Fruit fly (Drosophila melanogaster) whole organism, embryonic: Measurements from ENCODE around the gene armi.
A peak's percentile ranks its signal among the peaks of the same experiment; 100 is the strongest.

Experiments used
- Atf3 ChIP-seq: fragments of 200-800 bp; sonication (Bioruptor generic); optimal IDR thresholded peaks from 3 replicates; lab custom pipeline; 2016; ENCODE audit warnings: missing biosample characterization, missing genetic modification characterization
- Bteb2 ChIP-seq: fragments of 200-800 bp; sonication (Bioruptor generic); optimal IDR thresholded peaks from 2 replicates; lab custom pipeline; 2016; ENCODE audit warnings: missing biosample characterization, missing genetic modification characterization
- CG10267 ChIP-seq: fragments of 200-800 bp; sonication (Bioruptor generic); optimal IDR thresholded peaks from 2 replicates; lab custom pipeline; 2018; ENCODE audit warnings: missing biosample characterization, mild to moderate bottlenecking, missing genetic modification characterization, moderate library complexity
- CG12769 ChIP-seq: fragments of 200-800 bp; sonication (Bioruptor generic); optimal IDR thresholded peaks from 2 replicates; lab custom pipeline; 2019; ENCODE audit warnings: missing biosample characterization, mild to moderate bottlenecking, missing genetic modification characterization, moderate library complexity
- CG14014 ChIP-seq: fragments of 200-800 bp; sonication (Bioruptor generic); IDR thresholded peaks from 2 replicates; pipeline ENCODE4 v1.3.6; 2022; ENCODE audit warnings: missing biosample characterization, missing genetic modification characterization
- CG14965 ChIP-seq: fragments of 200-800 bp; sonication (Bioruptor generic); optimal IDR thresholded peaks from 2 replicates; lab custom pipeline; 2016; ENCODE audit warnings: missing biosample characterization, missing genetic modification characterization, borderline replicate concordance
- CG2120 ChIP-seq: fragments of 200-800 bp; sonication (Bioruptor generic); optimal IDR thresholded peaks from 3 replicates; lab custom pipeline; 2016; ENCODE audit warnings: missing biosample characterization, missing genetic modification characterization
- CG31224 ChIP-seq: fragments of 200-800 bp; sonication (Bioruptor generic); IDR thresholded peaks from 2 replicates; pipeline ENCODE4 v1.3.6; 2022; ENCODE audit warnings: missing biosample characterization, missing genetic modification characterization
- CG3163 ChIP-seq: fragments of 200-800 bp; sonication (Bioruptor generic); optimal IDR thresholded peaks from 3 replicates; lab custom pipeline; 2016; ENCODE audit warnings: missing biosample characterization, missing genetic modification characterization
- CG32532 ChIP-seq: fragments of 200-800 bp; sonication (Bioruptor generic); IDR thresholded peaks from 2 replicates; pipeline ENCODE4 v1.3.6; 2022; ENCODE audit warnings: missing biosample characterization, missing genetic modification characterization
- CG33213 ChIP-seq: fragments of 200-800 bp; sonication (Bioruptor generic); optimal IDR thresholded peaks from 3 replicates; lab custom pipeline; 2016; ENCODE audit warnings: missing biosample characterization, missing genetic modification characterization
- CG33557 ChIP-seq: fragments of 200-800 bp; sonication (Bioruptor generic); optimal IDR thresholded peaks from 2 replicates; lab custom pipeline; 2019; ENCODE audit warnings: missing biosample characterization, mild to moderate bottlenecking, missing genetic modification characterization, moderate library complexity
- CG3407 ChIP-seq: fragments of 200-800 bp; sonication (Bioruptor generic); optimal IDR thresholded peaks from 2 replicates; lab custom pipeline; 2018; ENCODE audit warnings: missing biosample characterization, mild to moderate bottlenecking, missing genetic modification characterization
- CG34224 ChIP-seq: fragments of 200-800 bp; sonication (Bioruptor generic); IDR thresholded peaks from 3 replicates; pipeline ENCODE4 v1.3.6; 2022; ENCODE audit warnings: missing biosample characterization, missing genetic modification characterization; ENCODE audit not compliant: partially characterized antibody
- CG3847 ChIP-seq: fragments of 200-800 bp; sonication (Bioruptor generic); IDR thresholded peaks from 2 replicates; pipeline ENCODE4 v1.3.6; 2022; ENCODE audit warnings: missing biosample characterization, missing genetic modification characterization
- CG42726 ChIP-seq: fragments of 200-800 bp; sonication (Bioruptor generic); IDR thresholded peaks from 2 replicates; pipeline ENCODE4 v1.3.6; 2022; ENCODE audit warnings: missing biosample characterization, missing genetic modification characterization; ENCODE audit not compliant: partially characterized antibody
- CG43689 ChIP-seq: fragments of 200-800 bp; sonication (Bioruptor generic); IDR thresholded peaks from 2 replicates; pipeline ENCODE4 v1.3.6; 2022; ENCODE audit warnings: missing biosample characterization, missing genetic modification characterization
- CG4617 ChIP-seq: fragments of 200-800 bp; sonication (Bioruptor generic); optimal IDR thresholded peaks from 3 replicates; lab custom pipeline; 2016; ENCODE audit warnings: missing biosample characterization, missing genetic modification characterization, borderline replicate concordance
- CG6175 ChIP-seq: fragments of 200-800 bp; sonication (Bioruptor generic); IDR thresholded peaks from 3 replicates; pipeline ENCODE4 v1.3.6; 2022; ENCODE audit warnings: missing biosample characterization, missing genetic modification characterization
- CG6654 ChIP-seq: fragments of 200-800 bp; sonication (Bioruptor generic); optimal IDR thresholded peaks from 2 replicates; lab custom pipeline; 2017; ENCODE audit warnings: missing biosample characterization, mild to moderate bottlenecking, missing genetic modification characterization
- CG8281 ChIP-seq: fragments of 200-800 bp; sonication (Bioruptor generic); optimal IDR thresholded peaks from 2 replicates; lab custom pipeline; 2018; ENCODE audit warnings: missing biosample characterization, mild to moderate bottlenecking, missing genetic modification characterization, moderate library complexity
- CG9609 ChIP-seq: fragments of 200-800 bp; sonication (Bioruptor generic); optimal IDR thresholded peaks from 3 replicates; lab custom pipeline; 2016; ENCODE audit warnings: missing biosample characterization, missing genetic modification characterization
- CG9797 ChIP-seq: fragments of 200-800 bp; sonication (Bioruptor generic); optimal IDR thresholded peaks from 3 replicates; lab custom pipeline; 2018; ENCODE audit warnings: missing biosample characterization, mild to moderate bottlenecking, missing genetic modification characterization
- Camta ChIP-seq: fragments of 200-800 bp; sonication (Bioruptor generic); optimal IDR thresholded peaks from 2 replicates; lab custom pipeline; 2016; ENCODE audit warnings: missing biosample characterization, missing genetic modification characterization
- Ets65A ChIP-seq: fragments of 200-800 bp; sonication (Bioruptor generic); peaks from one replicate; lab custom pipeline; 2016; ENCODE audit warnings: missing biosample characterization, missing genetic modification characterization
- Fer1 ChIP-seq: fragments of 200-800 bp; sonication (Bioruptor generic); optimal IDR thresholded peaks from 2 replicates; lab custom pipeline; 2017; ENCODE audit warnings: missing biosample characterization, mild to moderate bottlenecking, missing genetic modification characterization
- Gsc ChIP-seq: fragments of 200-800 bp; sonication (Bioruptor generic); IDR thresholded peaks from 2 replicates; pipeline ENCODE4 v1.3.6; 2022; ENCODE audit warnings: missing biosample characterization, missing genetic modification characterization
- HLH4C ChIP-seq: fragments of 200-800 bp; sonication (Bioruptor generic); IDR thresholded peaks from 3 replicates; pipeline ENCODE4 v1.3.6; 2022; ENCODE audit warnings: missing biosample characterization, missing genetic modification characterization; ENCODE audit not compliant: partially characterized antibody
- Kr ChIP-seq: fragments of 200-800 bp; sonication (Bioruptor generic); optimal IDR thresholded peaks from 2 replicates; lab custom pipeline; 2017; ENCODE audit warnings: missing biosample characterization, mild to moderate bottlenecking, missing genetic modification characterization
- Mad ChIP-seq: fragments of 200-800 bp; sonication (Bioruptor generic); optimal IDR thresholded peaks from 2 replicates; lab custom pipeline; 2016; ENCODE audit warnings: missing biosample characterization, missing genetic modification characterization
- Med ChIP-seq: fragments of 200-800 bp; sonication (Bioruptor generic); peaks from one replicate; lab custom pipeline; 2016; ENCODE audit warnings: missing biosample characterization, missing genetic modification characterization, mild to moderate bottlenecking, inconsistent platforms, moderate library complexity
- NK7.1 ChIP-seq: fragments of 200-800 bp; sonication (Bioruptor generic); optimal IDR thresholded peaks from 3 replicates; lab custom pipeline; 2016; ENCODE audit warnings: missing biosample characterization, missing genetic modification characterization
- Oli ChIP-seq: fragments of 200-800 bp; sonication (Bioruptor generic); optimal IDR thresholded peaks from 2 replicates; lab custom pipeline; 2018; ENCODE audit warnings: missing biosample characterization, mild to moderate bottlenecking, missing genetic modification characterization, moderate library complexity
- Sin3A ChIP-seq: fragments of >200 bp; optimal IDR thresholded peaks from 2 replicates; lab custom pipeline; 2018
- Xrp1 ChIP-seq: fragments of 200-800 bp; sonication (Bioruptor generic); IDR thresholded peaks from 2 replicates; pipeline ENCODE4 v1.3.6; 2022; ENCODE audit warnings: missing biosample characterization, missing genetic modification characterization
- ac ChIP-seq: fragments of 200-800 bp; sonication (Bioruptor generic); optimal IDR thresholded peaks from 3 replicates; lab custom pipeline; 2017; ENCODE audit warnings: missing biosample characterization, mild to moderate bottlenecking, missing genetic modification characterization
- br ChIP-seq: fragments of >200 bp; optimal IDR thresholded peaks from 2 replicates; lab custom pipeline; 2017
- bsh ChIP-seq, 2 experiments: fragments of 200-800 bp; sonication (Bioruptor generic); optimal IDR thresholded peaks; 2 replicates each; lab custom pipeline; 2017 to 2018; ENCODE audit warnings: mild to moderate bottlenecking in 2 of 2, missing biosample characterization in 2 of 2, missing genetic modification characterization in 2 of 2, moderate library complexity in 1 of 2
- en ChIP-seq: fragments of 200-800 bp; sonication (Bioruptor generic); optimal IDR thresholded peaks from 2 replicates; lab custom pipeline; 2016; ENCODE audit warnings: missing biosample characterization, missing genetic modification characterization
- gcm2 ChIP-seq: fragments of 200-800 bp; sonication (Bioruptor generic); optimal IDR thresholded peaks from 2 replicates; lab custom pipeline; 2016; ENCODE audit warnings: missing biosample characterization, missing genetic modification characterization
- gro ChIP-seq: fragments of 200-800 bp; sonication (Bioruptor generic); optimal IDR thresholded peaks from 2 replicates; lab custom pipeline; 2016; ENCODE audit warnings: missing biosample characterization, missing genetic modification characterization
- jumu ChIP-seq: fragments of 200-800 bp; sonication (Bioruptor generic); optimal IDR thresholded peaks from 3 replicates; lab custom pipeline; 2016; ENCODE audit warnings: missing biosample characterization, missing genetic modification characterization
- mld ChIP-seq: fragments of 200-800 bp; sonication (Bioruptor generic); IDR thresholded peaks from 3 replicates; pipeline ENCODE4 v1.3.6; 2022; ENCODE audit warnings: missing biosample characterization, missing genetic modification characterization; ENCODE audit not compliant: partially characterized antibody
- nau ChIP-seq: fragments of 200-800 bp; sonication (Bioruptor generic); optimal IDR thresholded peaks from 3 replicates; lab custom pipeline; 2017; ENCODE audit warnings: missing biosample characterization, mild to moderate bottlenecking, missing genetic modification characterization, missing genetic modification reagents
- nmo ChIP-seq: fragments of 200-800 bp; sonication (Bioruptor generic); optimal IDR thresholded peaks from 2 replicates; lab custom pipeline; 2018; ENCODE audit warnings: missing biosample characterization, mild to moderate bottlenecking, missing genetic modification characterization, moderate library complexity
- otp ChIP-seq: fragments of 200-800 bp; sonication (Bioruptor generic); IDR thresholded peaks from 3 replicates; pipeline ENCODE4, ENCODE4 v1.3.6; 2022; ENCODE audit warnings: missing biosample characterization, missing genetic modification characterization
- sd ChIP-seq: fragments of 200-800 bp; sonication (Bioruptor generic); optimal IDR thresholded peaks from 3 replicates; lab custom pipeline; 2018; ENCODE audit warnings: missing biosample characterization, mild to moderate bottlenecking, missing genetic modification characterization, moderate library complexity
- sens ChIP-seq: fragments of 200-800 bp; sonication (Bioruptor generic); peaks from one replicate; lab custom pipeline; 2016; ENCODE audit warnings: missing biosample characterization, missing genetic modification characterization
- sisA ChIP-seq: fragments of 200-800 bp; sonication (Bioruptor generic); IDR thresholded peaks from 2 replicates; pipeline ENCODE4 v1.3.6; 2022; ENCODE audit warnings: missing biosample characterization, missing genetic modification characterization
- ssp ChIP-seq: fragments of 200-800 bp; sonication (Bioruptor generic); IDR thresholded peaks from 2 replicates; pipeline ENCODE4 v1.3.6; 2022; ENCODE audit warnings: missing biosample characterization, missing genetic modification characterization
- sug ChIP-seq: fragments of 200-800 bp; optimal IDR thresholded peaks from 2 replicates; lab custom pipeline; 2019; ENCODE audit warnings: missing biosample characterization, mild to moderate bottlenecking, missing genetic modification characterization, moderate library complexity
- tgo ChIP-seq: fragments of 200-800 bp; sonication (Bioruptor generic); IDR thresholded peaks from 3 replicates; pipeline ENCODE4 v1.3.6; 2022; ENCODE audit warnings: missing biosample characterization, missing genetic modification characterization

armi gene

DNA sequence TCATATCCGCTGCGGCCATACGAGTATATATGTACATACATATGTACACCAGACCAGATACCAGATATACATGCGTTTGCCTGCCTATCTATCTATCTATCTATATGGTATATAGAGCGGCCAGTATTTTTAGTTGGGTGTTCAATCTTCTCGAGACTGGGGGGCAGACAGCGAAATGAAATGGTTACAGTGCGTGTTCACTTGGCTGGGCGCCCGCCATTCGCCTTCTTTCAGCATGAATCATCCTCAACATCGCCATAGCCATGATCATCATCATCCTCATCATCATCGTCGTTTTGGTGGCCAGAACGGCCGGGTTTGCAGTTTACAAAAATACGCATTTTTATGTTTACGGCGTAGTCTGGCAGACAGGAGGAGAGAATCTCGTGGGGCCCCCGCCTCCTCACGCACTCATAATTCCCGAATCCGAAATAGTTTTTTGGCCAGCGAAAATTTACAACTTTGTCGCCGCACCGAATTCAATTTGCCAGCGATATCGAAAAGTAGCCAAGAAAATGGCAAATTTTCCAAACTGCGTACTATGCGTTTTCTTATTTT lies 5.0 kb upstream of the armi start:
- TF ChIP-seq CG3407 (GFP tag; lab: Kevin White, UChicago) (no peak), CG31224 (GFP tag; lab: Robert Waterston, UW) (peak; percentile 60), jumu (GFP tag; lab: Kevin White, UChicago) (no peak), Fer1 (GFP tag; lab: Kevin White, UChicago) (no peak), en (GFP tag; lab: Kevin White, UChicago) (no peak), CG9797 (no peak), sisA (GFP tag; lab: Robert Waterston, UW) (no peak), CG10267 (tag; lab: Kevin White, UChicago) (no peak), CG3163 (GFP tag; lab: Kevin White, UChicago) (no peak), gcm2 (GFP tag; lab: Kevin White, UChicago) (no peak), nmo (GFP tag; lab: Kevin White, UChicago) (no peak), CG3847 (GFP tag; lab: Robert Waterston, UW) (no peak), nau (GFP tag; lab: Kevin White, UChicago) (no peak), CG6175 (GFP tag; lab: Robert Waterston, UW) (no peak), CG6654 (GFP tag; lab: Kevin White, UChicago) (no peak), sens (GFP tag; lab: Kevin White, UChicago) (peak; percentile 42), CG12769 (tag; lab: Kevin White, UChicago) (peak; percentile 85), bsh (GFP tag; optimal IDR thresholded peaks at IDR 0.05; lab: Kevin White, UChicago) (no peak), Atf3 (no peak), CG4617 (no peak), HLH4C (GFP tag; lab: Robert Waterston, UW) (no peak), Bteb2 (GFP tag; lab: Kevin White, UChicago) (no peak), br (lab: Kevin White, UChicago) (no peak), CG33557 (GFP tag; lab: Kevin White, UChicago) (no peak), CG34224 (no peak), CG33213 (GFP tag; lab: Kevin White, UChicago) (no peak), Med (peak; percentile 71), Kr (GFP tag; lab: Kevin White, UChicago) (no peak), tgo (GFP tag; lab: Robert Waterston, UW) (no peak), Camta (GFP tag; lab: Kevin White, UChicago) (no peak), CG2120 (GFP tag; lab: Kevin White, UChicago) (no peak), CG14014 (GFP tag; lab: Robert Waterston, UW) (no peak), CG14965 (GFP tag; lab: Kevin White, UChicago) (no peak), otp (GFP tag; lab: Robert Waterston, UW) (no peak), Xrp1 (GFP tag; lab: Robert Waterston, UW) (no peak), CG43689 (GFP tag; lab: Robert Waterston, UW) (no peak), Sin3A (lab: Kevin White, UChicago) (no peak), Ets65A (GFP tag; lab: Kevin White, UChicago) (peak; percentile 86), sug (tag; lab: Kevin White, UChicago) (peak; percentile 36), sd (peak; percentile 84), CG9609 (GFP tag; lab: Kevin White, UChicago) (no peak), CG42726 (GFP tag; lab: Robert Waterston, UW) (no peak), ssp (GFP tag; lab: Robert Waterston, UW) (no peak), Oli (tag; lab: Kevin White, UChicago) (no peak), mld (no peak), NK7.1 (GFP tag; lab: Kevin White, UChicago) (no peak), CG8281 (tag; lab: Kevin White, UChicago) (no peak), Gsc (GFP tag; lab: Robert Waterston, UW) (no peak), gro (no peak), CG32532 (no peak), ac (no peak), Mad (GFP tag; lab: Kevin White, UChicago) (no peak)
